Worm (Caenorhabditis elegans) whole organism, L4/young adult: ENCODE measurements around the gene cct-8.

ENCODE experiments used
- dao-5 ChIP-seq: sonication (generic microtip); optimal IDR thresholded peaks from 2 replicates; lab custom pipeline; 2016; ENCODE audit warnings: missing genotype, missing genetic modification characterization, moderate library complexity, missing compliant biosample characterization
- him-1 ChIP-seq: sonication (generic microtip); optimal IDR thresholded peaks from 2 replicates; lab custom pipeline; 2016; ENCODE audit warnings: missing genotype, missing genetic modification reagents, missing genetic modification characterization, missing compliant biosample characterization

ce11 chrIV:1074069-1074468, 19.7 kb downstream of the cct-8 start:
- TF ChIP-seq dao-5 (tag; lab: Kevin White, UChicago) (no peak), him-1 (tag; lab: Kevin White, UChicago) (no peak)
